Fruit fly (Drosophila melanogaster): Measurements from ENCODE around the gene FipoQ.

DNA sequence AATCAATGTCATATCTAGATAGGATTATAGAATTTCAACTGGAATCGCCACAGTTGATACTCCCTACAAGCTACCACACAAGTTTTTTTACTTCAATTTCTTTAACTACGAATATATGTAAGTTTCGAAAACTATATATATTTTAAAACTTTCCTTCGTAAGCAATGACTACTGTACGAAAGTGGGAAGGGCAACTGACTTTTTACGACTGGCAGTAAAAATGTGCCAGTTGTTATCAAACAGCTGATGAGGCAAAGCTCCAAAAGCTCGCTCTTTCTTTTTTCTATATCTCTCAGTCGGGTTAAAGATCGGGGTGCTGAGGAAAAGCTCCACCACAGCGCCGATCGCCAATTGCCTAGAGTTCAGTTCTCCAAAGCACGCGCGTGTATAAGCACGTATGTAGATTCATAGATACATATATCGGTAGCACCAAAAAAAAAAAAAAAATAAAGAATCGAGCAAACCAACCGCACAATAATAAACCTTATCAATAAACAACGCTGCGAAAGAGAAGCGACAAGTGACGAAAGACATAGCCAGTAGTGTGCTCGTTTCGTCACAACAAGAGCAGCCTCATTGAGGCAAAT is 15.5 kb upstream of the FipoQ start:
- no peak for TF ChIP-seq psq (optimal IDR thresholded peaks at IDR 0.05)
- no peak for TF ChIP-seq h (optimal IDR thresholded peaks at IDR 0.05)
- TF ChIP-seq ttk (optimal IDR thresholded peaks at IDR 0.05) = no peak
- no peak for TF ChIP-seq Myc (optimal IDR thresholded peaks at IDR 0.05)
